Worm (Caenorhabditis elegans): ENCODE data around the gene T04B2.3.

DNA sequence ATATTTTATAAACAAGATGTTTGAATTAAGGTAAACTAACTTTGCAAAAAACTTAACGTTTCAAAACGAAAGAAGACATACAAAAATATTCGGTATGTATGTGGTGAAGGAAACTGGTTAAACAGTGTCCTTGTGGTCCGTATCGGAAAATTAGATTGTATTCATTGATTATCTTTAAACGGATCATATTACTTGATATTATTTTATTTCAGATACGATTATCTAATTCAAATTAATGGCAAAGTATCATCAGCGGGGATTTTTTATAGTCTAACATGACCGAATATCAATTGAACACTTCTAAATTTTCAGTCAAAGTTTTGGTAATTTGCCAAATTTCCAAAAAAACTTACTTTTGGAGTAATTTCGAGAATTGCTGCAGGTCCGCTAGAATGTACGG lies 40.4 kb upstream of the T04B2.3 start, which contains the start of gene C47E12.13:
- TF ChIP-seq lin-13 (GFP tag; optimal IDR thresholded peaks at IDR 0.05) (no peak), aly-2 (tag; optimal IDR thresholded peaks at IDR 0.05) (no peak), ama-1 (optimal IDR thresholded peaks at IDR 0.05) (no peak), egl-27 (tag; optimal IDR thresholded peaks at IDR 0.05) (no peak), nhr-10 (tag; optimal IDR thresholded peaks at IDR 0.05) (no peak), ztf-11 (tag; optimal IDR thresholded peaks at IDR 0.05) (no peak), unc-39 (tag; optimal IDR thresholded peaks at IDR 0.05) (no peak), zag-1 (tag; optimal IDR thresholded peaks at IDR 0.05) (no peak), mbf-1 (tag; optimal IDR thresholded peaks at IDR 0.05) (no peak), ceh-16 (tag; optimal IDR thresholded peaks at IDR 0.05) (no peak), lin-39 (tag; optimal IDR thresholded peaks at IDR 0.05) (no peak), alr-1 (tag; optimal IDR thresholded peaks at IDR 0.05) (no peak)

Data from whole organism, L2 larva.